Worm (Caenorhabditis elegans) whole organism, young adult: ENCODE data around the gene zfp-3.
"Not testable (repeated sequence)": the region's sequence is repeated elsewhere in the genome, so short reads cannot be mapped to it uniquely, and the experiment has no call there.

Experiments used
- B0261.1 ChIP-seq: sonication (generic microtip); optimal IDR thresholded peaks from 2 replicates; lab custom pipeline; 2016; ENCODE audit warnings: mild to moderate bottlenecking, missing genetic modification characterization, moderate library complexity, missing compliant biosample characterization
- F57A8.1 ChIP-seq: fragments of 200-800 bp; sonication (Bioruptor generic); optimal IDR thresholded peaks from 2 replicates; lab custom pipeline; 2018; ENCODE audit warnings: mild to moderate bottlenecking, missing genetic modification characterization, moderate library complexity, missing compliant biosample characterization
- K12H6.12 ChIP-seq: fragments of 200-800 bp; sonication (Bioruptor generic); optimal IDR thresholded peaks from 2 replicates; lab custom pipeline; 2018; ENCODE audit warnings: mild to moderate bottlenecking, missing genetic modification characterization, missing compliant biosample characterization
- ZK185.1 ChIP-seq: sonication (generic microtip); optimal IDR thresholded peaks from 2 replicates; lab custom pipeline; 2016; ENCODE audit warnings: mild to moderate bottlenecking, missing genetic modification characterization, missing compliant biosample characterization; ENCODE audit not compliant: poor library complexity, severe bottlenecking
- cebp-1 ChIP-seq, 2 experiments: fragments of 200-800 bp in 1 of 2; sonication (Bioruptor generic) in 1 of 2; sonication (generic microtip) in 1 of 2; IDR thresholded peaks in 1 of 2; optimal IDR thresholded peaks in 1 of 2; 2 replicates each; pipeline versions ENCODE4 v1.3.6 to Lab custom; 2017 to 2022; ENCODE audit warnings: missing compliant biosample characterization in 2 of 2, missing genetic modification characterization in 2 of 2, mild to moderate bottlenecking in 1 of 2, missing genetic modification reagents in 1 of 2, moderate library complexity in 1 of 2
- ceh-79 ChIP-seq: sonication (generic microtip); optimal IDR thresholded peaks from 2 replicates; lab custom pipeline; 2017; ENCODE audit warnings: mild to moderate bottlenecking, missing genetic modification characterization, missing compliant biosample characterization
- die-1 ChIP-seq: sonication (generic microtip); optimal IDR thresholded peaks from 2 replicates; lab custom pipeline; 2016; ENCODE audit warnings: missing genotype, mild to moderate bottlenecking, missing genetic modification characterization, missing compliant biosample characterization
- dox-1 ChIP-seq: fragments of 200-800 bp; sonication (Bioruptor generic); IDR thresholded peaks from 2 replicates; pipeline ENCODE4 v1.3.6; 2022; ENCODE audit warnings: missing genetic modification reagents, missing genetic modification characterization, missing compliant biosample characterization
- dpff-1 ChIP-seq: sonication (generic microtip); optimal IDR thresholded peaks from 2 replicates; lab custom pipeline; 2017; ENCODE audit warnings: mild to moderate bottlenecking, missing genetic modification characterization, missing compliant biosample characterization
- dpl-1 ChIP-seq: fragments of 150-350 bp; optimal IDR thresholded peaks from 2 replicates; lab custom pipeline; 2014; ENCODE audit warnings: missing biosample characterization, missing genetic modification reagents, missing genetic modification characterization
- egl-44 ChIP-seq: fragments of 200-800 bp; sonication (Bioruptor generic); IDR thresholded peaks from 2 replicates; pipeline ENCODE4 v1.3.6; 2022; ENCODE audit warnings: missing genetic modification reagents, missing genetic modification characterization, missing compliant biosample characterization
- ets-4 ChIP-seq: fragments of 200-800 bp; sonication (Bioruptor generic); optimal IDR thresholded peaks from 2 replicates; lab custom pipeline; 2018; ENCODE audit warnings: mild to moderate bottlenecking, missing genetic modification characterization, missing compliant biosample characterization
- fkh-3 ChIP-seq: sonication (generic microtip); optimal IDR thresholded peaks from 2 replicates; lab custom pipeline; 2016; ENCODE audit warnings: mild to moderate bottlenecking, missing genetic modification characterization, missing compliant biosample characterization
- gei-17 ChIP-seq: fragments of 200-800 bp; sonication (Bioruptor generic); optimal IDR thresholded peaks from 2 replicates; lab custom pipeline; 2018; ENCODE audit warnings: mild to moderate bottlenecking, missing genetic modification characterization, missing compliant biosample characterization
- lsl-1 ChIP-seq: fragments of 200-800 bp; sonication (Bioruptor generic); optimal IDR thresholded peaks from 2 replicates; lab custom pipeline; 2018; ENCODE audit warnings: mild to moderate bottlenecking, missing genetic modification characterization, moderate library complexity, missing compliant biosample characterization
- mcd-1 ChIP-seq: fragments of 200-800 bp; sonication (Bioruptor generic); IDR thresholded peaks from 2 replicates; pipeline ENCODE4 v1.3.6; 2022; ENCODE audit warnings: missing genetic modification reagents, missing genetic modification characterization, missing compliant biosample characterization
- mxl-1 ChIP-seq: sonication (generic microtip); optimal IDR thresholded peaks from 2 replicates; lab custom pipeline; 2016; ENCODE audit warnings: missing genetic modification characterization, missing compliant biosample characterization
- nfya-1 ChIP-seq: sonication (generic microtip); optimal IDR thresholded peaks from 2 replicates; lab custom pipeline; 2017; ENCODE audit warnings: antibody characterized with exemption, missing compliant biosample characterization, missing genetic modification characterization, borderline replicate concordance; ENCODE audit not compliant: insufficient read depth
- nhr-120 ChIP-seq: fragments of 200-800 bp; sonication (Bioruptor generic); IDR thresholded peaks from 2 replicates; pipeline ENCODE4 v1.3.6; 2022; ENCODE audit warnings: missing genetic modification characterization, missing compliant biosample characterization
- nhr-80 ChIP-seq: sonication (generic microtip); optimal IDR thresholded peaks from 2 replicates; lab custom pipeline; 2016; ENCODE audit warnings: missing genetic modification characterization, missing compliant biosample characterization
- snpc-4 ChIP-seq, 5 experiments: fragments of 150-350 bp in 1 of 5; sonication (generic microtip) in 4 of 5; optimal IDR thresholded peaks; 2 replicates each; lab custom pipeline; 2014 to 2018; ENCODE audit warnings: missing genetic modification characterization in 5 of 5, missing biosample characterization in 3 of 5, antibody characterized with exemption in 2 of 5, mild to moderate bottlenecking in 2 of 5, missing compliant biosample characterization in 2 of 5, missing genotype in 2 of 5, moderate library complexity in 2 of 5, missing genetic modification reagents in 1 of 5
- somi-1 ChIP-seq: fragments of 200-800 bp; sonication (Bioruptor generic); optimal IDR thresholded peaks from 2 replicates; lab custom pipeline; 2018; ENCODE audit warnings: mild to moderate bottlenecking, missing genetic modification characterization, missing compliant biosample characterization
- sptf-2 ChIP-seq: fragments of 200-800 bp; sonication (Bioruptor generic); optimal IDR thresholded peaks from 2 replicates; lab custom pipeline; 2018; ENCODE audit warnings: mild to moderate bottlenecking, missing genetic modification characterization, missing compliant biosample characterization
- zfh-2 ChIP-seq: fragments of 200-800 bp; sonication (Bioruptor generic); conservative IDR thresholded peaks from 2 replicates; pipeline ENCODE4 v1.3.6; 2022; ENCODE audit warnings: missing genetic modification reagents, missing genetic modification characterization, missing compliant biosample characterization
- ztf-22 ChIP-seq: fragments of 200-800 bp; sonication (Bioruptor generic); optimal IDR thresholded peaks from 2 replicates; lab custom pipeline; 2018; ENCODE audit warnings: mild to moderate bottlenecking, missing genetic modification characterization, moderate library complexity, missing compliant biosample characterization

Gene zfp-3

ce11 chrX:1437097-1437496, 9.3 kb downstream of the zfp-3 start:
- TF ChIP-seq gei-17 (GFP tag; lab: Kevin White, UChicago) = peak; percentile 59
- TF ChIP-seq K12H6.12 (tag; lab: Kevin White, UChicago) = no peak
- no peak for TF ChIP-seq nfya-1 (tag; lab: Kevin White, UChicago)
- TF ChIP-seq dox-1 (GFP tag; lab: Robert Waterston, UW) = peak; percentile 31; the same call in 1 of the 2 replicates
- 0 out of 2 replicates have a peak, but pooled peaks have one; percentile 23 for TF ChIP-seq egl-44
- peak; percentile 8 for TF ChIP-seq ZK185.1 (tag; lab: Kevin White, UChicago)
- TF ChIP-seq cebp-1 (GFP tag; IDR thresholded peaks at IDR 0.05; lab: Robert Waterston, UW) = no peak
- TF ChIP-seq cebp-1 (tag; optimal IDR thresholded peaks at IDR 0.05; lab: Kevin White, UChicago) = peak; percentile 9
- TF ChIP-seq fkh-3 (tag; lab: Kevin White, UChicago) = no peak
- TF ChIP-seq, all 124 proteins: peak for 5

DNA sequence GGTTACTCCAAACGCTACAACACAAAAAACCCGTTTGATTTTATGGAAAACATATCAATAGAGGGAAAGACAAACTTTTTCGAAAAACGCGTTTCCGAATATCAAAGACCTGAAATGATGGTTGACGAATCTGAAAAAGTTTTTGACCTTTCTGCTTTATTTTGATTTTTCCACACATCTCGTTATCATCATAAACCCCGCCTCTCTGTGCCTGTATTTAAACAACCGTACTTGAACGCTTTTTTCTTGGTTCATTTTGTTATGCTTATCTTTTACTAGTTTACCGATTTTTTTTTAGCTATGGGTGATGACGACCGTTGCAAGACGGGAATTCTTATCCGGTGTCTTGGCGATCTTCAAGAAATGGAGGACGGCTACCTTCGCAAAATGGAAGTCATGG, 15.7 kb downstream of the zfp-3 start, which contains the start of gene F19G12.1:
TSS of gene F19G12.1 (plus strand) at position 301 of the 400 bp plus-strand sequence.
- TF ChIP-seq F57A8.1 (GFP tag; lab: Kevin White, UChicago); die-1; ets-4 (GFP tag; lab: Kevin White, UChicago): not testable (repeated sequence)
- TF ChIP-seq, all 124 proteins: peak for 0; not testable (repeated sequence) for 124

- TF ChIP-seq zfh-2 (GFP tag; lab: Robert Waterston, UW) (no peak), dpl-1 (no peak), dpff-1 (no peak), B0261.1 (tag; lab: Kevin White, UChicago) (no peak), snpc-4 (GFP tag; optimal IDR thresholded peaks at IDR 0.05; lab: Kevin White, UChicago) (no peak), snpc-4 (tag; optimal IDR thresholded peaks at IDR 0.05; lab: Kevin White, UChicago) (no peak), ceh-79 (no peak), nhr-120 (GFP tag; lab: Robert Waterston, UW) (no peak), nhr-80 (tag; lab: Kevin White, UChicago) (no peak), sptf-2 (GFP tag; lab: Kevin White, UChicago) (no peak), mxl-1 (tag; lab: Kevin White, UChicago) (no peak), somi-1 (GFP tag; lab: Kevin White, UChicago) (no peak)
Observed at ce11 chrX:1426425-1426824, 20.0 kb downstream of the zfp-3 start, which contains the start of gene F19G12.11. TSS of gene F19G12.11 (minus strand) at chrX:1426525.

DNA sequence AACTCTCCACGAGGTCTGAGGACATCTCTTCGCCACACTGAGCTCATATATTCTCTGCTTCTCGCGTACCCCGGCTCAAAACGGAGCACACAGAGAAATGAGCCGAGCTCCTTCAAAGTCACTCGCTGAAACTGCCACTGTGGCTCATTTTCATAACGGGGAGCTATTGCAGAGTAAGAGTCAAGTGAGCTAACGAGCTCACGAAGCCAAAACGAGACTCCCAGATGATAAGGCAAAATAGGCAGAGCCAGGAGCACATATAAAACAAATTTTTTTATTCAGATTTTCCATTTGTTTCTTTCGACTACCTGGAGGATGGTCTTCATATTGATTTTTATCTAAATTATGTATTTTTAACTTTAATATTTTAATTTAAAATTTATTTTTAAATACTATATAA, 21.9 kb downstream of the zfp-3 start, which contains the start of gene F19G12.3:
TSS of gene F19G12.3 (plus strand) at position 301 of the 400 bp plus-strand sequence.
- 0 out of 2 replicates have a peak, but pooled peaks have one; percentile 8 for TF ChIP-seq zfh-2 (GFP tag; lab: Robert Waterston, UW)
- TF ChIP-seq lsl-1 (GFP tag; lab: Kevin White, UChicago) = no peak
- TF ChIP-seq, all 124 proteins: peak for 1

DNA sequence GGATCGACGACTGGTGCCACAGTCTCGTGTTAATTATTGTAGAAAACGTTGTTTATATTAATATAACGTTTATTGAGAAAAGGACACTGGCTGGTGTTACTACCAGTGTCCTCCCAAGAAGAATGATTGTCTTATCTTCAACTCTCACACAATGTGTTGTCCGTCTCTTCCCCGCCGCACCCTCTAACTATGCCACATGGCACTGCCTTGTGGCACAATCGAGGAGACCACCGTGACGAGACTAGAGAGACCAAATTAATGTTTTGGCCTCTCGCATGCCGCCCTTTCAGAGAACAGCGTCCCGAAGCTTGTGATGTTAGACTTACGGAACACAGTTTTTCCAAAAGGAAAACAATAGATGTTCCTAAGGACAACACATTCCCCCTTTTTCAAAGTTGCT, 24.2 kb downstream of the zfp-3 start:
- TF ChIP-seq dox-1 (GFP tag; lab: Robert Waterston, UW) (peak; percentile 60; the same call in 1 of the 2 replicates), mcd-1 (GFP tag; lab: Robert Waterston, UW) (0 out of 2 replicates have a peak, but pooled peaks have one; percentile 13), nhr-80 (tag; lab: Kevin White, UChicago) (peak; percentile 51)
- TF ChIP-seq, all 124 proteins: peak for 3; not testable (repeated sequence) for 121

DNA sequence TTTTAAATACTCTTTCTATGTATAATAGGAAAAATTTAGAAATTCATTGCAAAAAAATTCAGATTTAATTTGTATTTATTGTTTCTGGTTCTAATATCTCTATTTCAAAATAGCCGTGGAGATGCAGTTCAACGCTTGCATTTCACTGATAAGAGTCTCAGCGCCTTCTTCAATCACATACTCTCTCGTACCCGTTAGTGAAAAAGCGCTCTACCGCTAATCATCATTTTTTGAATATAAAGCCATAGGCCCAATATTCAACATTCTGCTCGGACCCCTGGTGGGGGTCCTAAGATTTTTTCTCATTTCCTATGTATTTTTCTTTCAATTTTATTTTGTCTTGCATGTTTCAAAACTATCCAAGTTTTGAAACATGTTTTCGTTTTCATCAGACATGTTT, 25.9 kb downstream of the zfp-3 start:
- peak; percentile 9 for TF ChIP-seq nhr-80 (tag; lab: Kevin White, UChicago)
- peak; percentile 46 for TF ChIP-seq mcd-1 (GFP tag; lab: Robert Waterston, UW)
- TF ChIP-seq ztf-22 = no peak
